Fruit fly (Drosophila melanogaster) whole organism, embryonic: Measurements from ENCODE around the gene sky.

ENCODE experiments used
- Atf6 ChIP-seq: fragments of 200-800 bp; sonication (Bioruptor generic); IDR thresholded peaks from 2 replicates; pipeline ENCODE4 v1.3.6; 2022; ENCODE audit warnings: missing biosample characterization, missing genetic modification characterization
- CG10366 ChIP-seq: fragments of 200-800 bp; sonication (Bioruptor generic); IDR thresholded peaks from 2 replicates; pipeline ENCODE4 v1.3.6; 2022; ENCODE audit warnings: missing biosample characterization, missing genetic modification characterization
- CG10959 ChIP-seq: fragments of 200-800 bp; sonication (Bioruptor generic); IDR thresholded peaks from 2 replicates; pipeline ENCODE4 v1.3.6; 2022; ENCODE audit warnings: missing biosample characterization, missing genetic modification characterization
- CG10979 ChIP-seq: fragments of 200-800 bp; sonication (Bioruptor generic); optimal IDR thresholded peaks from 2 replicates; lab custom pipeline; 2018; ENCODE audit warnings: missing biosample characterization, mild to moderate bottlenecking, missing genetic modification characterization, moderate library complexity
- CG11093 ChIP-seq: fragments of 200-800 bp; sonication (Bioruptor generic); IDR thresholded peaks from 3 replicates; pipeline ENCODE4 v1.3.6; 2022; ENCODE audit warnings: missing biosample characterization, missing genetic modification characterization
- CG11398 ChIP-seq: fragments of 200-800 bp; sonication (Bioruptor generic); optimal IDR thresholded peaks from 2 replicates; lab custom pipeline; 2016; ENCODE audit warnings: missing biosample characterization, missing genetic modification characterization
- CG11456 ChIP-seq: fragments of 200-800 bp; sonication (Bioruptor generic); IDR thresholded peaks from 3 replicates; pipeline ENCODE4 v1.3.6; 2022; ENCODE audit warnings: missing biosample characterization, missing genetic modification characterization
- CG13287 ChIP-seq: fragments of 200-800 bp; sonication (Bioruptor generic); IDR thresholded peaks from 2 replicates; pipeline ENCODE4 v1.3.6; 2022; ENCODE audit warnings: missing biosample characterization, missing genetic modification characterization; ENCODE audit not compliant: partially characterized antibody
- CG13624 ChIP-seq: fragments of 200-800 bp; sonication (Bioruptor generic); optimal IDR thresholded peaks from 2 replicates; lab custom pipeline; 2016; ENCODE audit warnings: missing biosample characterization, missing genetic modification characterization
- CG13775 ChIP-seq: fragments of 200-800 bp; sonication (Bioruptor generic); optimal IDR thresholded peaks from 3 replicates; lab custom pipeline; 2017; ENCODE audit warnings: missing biosample characterization, mild to moderate bottlenecking, missing genetic modification characterization
- CG15601 ChIP-seq: fragments of 200-800 bp; sonication (Bioruptor generic); optimal IDR thresholded peaks from 3 replicates; lab custom pipeline; 2019; ENCODE audit warnings: missing biosample characterization, mild to moderate bottlenecking, missing genetic modification characterization, moderate library complexity
- CG1647 ChIP-seq: fragments of 200-800 bp; sonication (Bioruptor generic); optimal IDR thresholded peaks from 3 replicates; lab custom pipeline; 2016; ENCODE audit warnings: missing biosample characterization, missing genetic modification characterization
- CG17568 ChIP-seq: fragments of 200-800 bp; sonication (Bioruptor generic); optimal IDR thresholded peaks from 2 replicates; lab custom pipeline; 2018; ENCODE audit warnings: missing biosample characterization, mild to moderate bottlenecking, missing genetic modification characterization, moderate library complexity
- CG32772 ChIP-seq: fragments of 200-800 bp; sonication (Bioruptor generic); IDR thresholded peaks from 2 replicates; pipeline ENCODE4 v1.3.6; 2022; ENCODE audit warnings: missing biosample characterization, missing genetic modification characterization
- CG3726 ChIP-seq: fragments of 200-800 bp; sonication (Bioruptor generic); IDR thresholded peaks from 3 replicates; pipeline ENCODE4, ENCODE4 v1.3.6; 2022; ENCODE audit warnings: missing biosample characterization, missing genetic modification characterization
- CG7372 ChIP-seq: fragments of 200-800 bp; sonication (Bioruptor generic); IDR thresholded peaks from 2 replicates; pipeline ENCODE4 v1.3.6; 2022; ENCODE audit warnings: missing biosample characterization, missing genetic modification characterization
- CG7556 ChIP-seq: fragments of 200-800 bp; sonication (Bioruptor generic); optimal IDR thresholded peaks from 2 replicates; lab custom pipeline; 2017; ENCODE audit warnings: missing biosample characterization, mild to moderate bottlenecking, missing genetic modification characterization
- CG8089 ChIP-seq: fragments of 200-800 bp; sonication (Bioruptor generic); optimal IDR thresholded peaks from 3 replicates; lab custom pipeline; 2016; ENCODE audit warnings: missing biosample characterization, missing genetic modification characterization
- D19A ChIP-seq: fragments of 200-800 bp; optimal IDR thresholded peaks from 3 replicates; lab custom pipeline; 2019; ENCODE audit warnings: missing biosample characterization, mild to moderate bottlenecking, missing genetic modification characterization, moderate library complexity
- Dll ChIP-seq: fragments of 200-800 bp; sonication (Bioruptor generic); IDR thresholded peaks from 4 replicates; pipeline ENCODE4 v1.3.6; 2022; ENCODE audit warnings: missing biosample characterization, missing genetic modification characterization; ENCODE audit not compliant: partially characterized antibody
- HLHmδ ChIP-seq: fragments of 200-800 bp; sonication (Bioruptor generic); optimal IDR thresholded peaks from 2 replicates; lab custom pipeline; 2018; ENCODE audit warnings: missing biosample characterization, mild to moderate bottlenecking, missing genetic modification characterization, moderate library complexity
- MESR4 ChIP-seq: fragments of 200-800 bp; sonication (Bioruptor generic); optimal IDR thresholded peaks from 2 replicates; lab custom pipeline; 2018; ENCODE audit warnings: missing biosample characterization, mild to moderate bottlenecking, missing genetic modification characterization, moderate library complexity
- Opbp ChIP-seq: fragments of 200-800 bp; sonication (Bioruptor generic); IDR thresholded peaks from 3 replicates; pipeline ENCODE4 v1.3.6; 2022; ENCODE audit warnings: missing biosample characterization, missing genetic modification characterization; ENCODE audit not compliant: partially characterized antibody
- Pdp1 ChIP-seq, 2 experiments: fragments of 200-800 bp; sonication (Bioruptor generic); optimal IDR thresholded peaks; 3 replicates each; lab custom pipeline; 2016; ENCODE audit warnings: missing biosample characterization in 2 of 2, missing genetic modification characterization in 2 of 2, mild to moderate bottlenecking in 1 of 2, moderate library complexity in 1 of 2
- Poxn ChIP-seq: fragments of 200-800 bp; sonication (Bioruptor generic); IDR thresholded peaks from 2 replicates; pipeline ENCODE4 v1.3.6; 2022; ENCODE audit warnings: missing biosample characterization, missing genetic modification characterization
- Ptx1 ChIP-seq: fragments of 200-800 bp; sonication (Bioruptor generic); IDR thresholded peaks from 2 replicates; pipeline ENCODE4 v1.3.6; 2022; ENCODE audit warnings: missing biosample characterization, missing genetic modification characterization
- Rfx ChIP-seq: fragments of 200-800 bp; sonication (Bioruptor generic); IDR thresholded peaks from 2 replicates; pipeline ENCODE4 v1.3.6; 2022; ENCODE audit warnings: missing biosample characterization, missing genetic modification characterization
- Rx ChIP-seq: fragments of 200-800 bp; sonication (Bioruptor generic); IDR thresholded peaks from 2 replicates; pipeline ENCODE4 v1.3.6; 2022; ENCODE audit warnings: missing biosample characterization, missing genetic modification characterization
- Sry-β ChIP-seq: fragments of 200-800 bp; sonication (Bioruptor generic); optimal IDR thresholded peaks from 2 replicates; lab custom pipeline; 2018; ENCODE audit warnings: missing biosample characterization, mild to moderate bottlenecking, missing genetic modification characterization, moderate library complexity
- abd-A ChIP-seq: fragments of 200-800 bp; sonication (Bioruptor generic); optimal IDR thresholded peaks from 3 replicates; lab custom pipeline; 2019; ENCODE audit warnings: missing biosample characterization, mild to moderate bottlenecking, missing genetic modification characterization, moderate library complexity
- ap ChIP-seq: fragments of 200-800 bp; sonication (Bioruptor generic); IDR thresholded peaks from 2 replicates; pipeline ENCODE4 v1.3.6; 2022; ENCODE audit warnings: missing biosample characterization, missing genetic modification characterization
- bab2 ChIP-seq: fragments of 200-800 bp; sonication (Bioruptor generic); optimal IDR thresholded peaks from 2 replicates; lab custom pipeline; 2016; ENCODE audit warnings: missing biosample characterization, missing genetic modification characterization
- bcd ChIP-seq: fragments of 200-800 bp; sonication (Bioruptor generic); optimal IDR thresholded peaks from 2 replicates; lab custom pipeline; 2017; ENCODE audit warnings: missing biosample characterization, mild to moderate bottlenecking, missing genetic modification characterization
- chif ChIP-seq, 2 experiments: fragments of 200-800 bp; sonication (Bioruptor generic); optimal IDR thresholded peaks; 3 replicates each; lab custom pipeline; 2016; ENCODE audit warnings: missing biosample characterization in 2 of 2, missing genetic modification characterization in 2 of 2
- dimm ChIP-seq: fragments of 200-800 bp; sonication (Bioruptor generic); IDR thresholded peaks from 2 replicates; pipeline ENCODE4 v1.3.6; 2022; ENCODE audit warnings: missing biosample characterization, missing genetic modification characterization
- inv ChIP-seq: fragments of 200-800 bp; sonication (Bioruptor generic); IDR thresholded peaks from 2 replicates; pipeline ENCODE4 v1.3.6; 2022; ENCODE audit warnings: missing biosample characterization, missing genetic modification characterization; ENCODE audit not compliant: partially characterized antibody
- jigr1 ChIP-seq: fragments of 200-800 bp; sonication (Bioruptor generic); IDR thresholded peaks from 3 replicates; pipeline ENCODE4 v1.3.6; 2022; ENCODE audit warnings: missing biosample characterization, missing genetic modification characterization
- kah ChIP-seq: fragments of 200-800 bp; sonication (Bioruptor generic); optimal IDR thresholded peaks from 2 replicates; lab custom pipeline; 2018; ENCODE audit warnings: missing biosample characterization, mild to moderate bottlenecking, missing genetic modification characterization
- lab ChIP-seq: fragments of 200-800 bp; sonication (Bioruptor generic); optimal IDR thresholded peaks from 3 replicates; lab custom pipeline; 2017; ENCODE audit warnings: missing biosample characterization, missing genetic modification characterization, mild to moderate bottlenecking, moderate library complexity, missing genetic modification reagents
- lbe ChIP-seq: fragments of 200-800 bp; sonication (Bioruptor generic); optimal IDR thresholded peaks from 2 replicates; lab custom pipeline; 2016; ENCODE audit warnings: missing biosample characterization, mild to moderate bottlenecking, missing genetic modification characterization
- mam ChIP-seq: fragments of 200-800 bp; sonication (Bioruptor generic); optimal IDR thresholded peaks from 3 replicates; lab custom pipeline; 2016; ENCODE audit warnings: missing biosample characterization, missing genetic modification characterization
- odd ChIP-seq: fragments of 200-800 bp; sonication (Bioruptor generic); optimal IDR thresholded peaks from 2 replicates; lab custom pipeline; 2017; ENCODE audit warnings: missing biosample characterization, mild to moderate bottlenecking, missing genetic modification characterization
- pan ChIP-seq, 4 experiments: fragments of >200 bp in 3 of 4; fragments of 200-800 bp in 1 of 4; sonication (Bioruptor generic) in 1 of 4; optimal IDR thresholded peaks in 3 of 4; IDR thresholded peaks in 1 of 4; 2 replicates each; pipeline versions ENCODE4 v1.3.6 to Lab custom; 2017 to 2022; ENCODE audit warnings: missing biosample characterization in 2 of 4, missing genetic modification characterization in 2 of 4, mixed read lengths in 1 of 4
- tio ChIP-seq: fragments of 200-800 bp; sonication (Bioruptor generic); optimal IDR thresholded peaks from 2 replicates; lab custom pipeline; 2017; ENCODE audit warnings: missing biosample characterization, missing genetic modification characterization, inconsistent platforms
- trem ChIP-seq: fragments of 200-800 bp; optimal IDR thresholded peaks from 3 replicates; lab custom pipeline; 2019; ENCODE audit warnings: missing biosample characterization, mild to moderate bottlenecking, missing genetic modification characterization, moderate library complexity
- twi ChIP-seq: fragments of 200-800 bp; optimal IDR thresholded peaks from 2 replicates; lab custom pipeline; 2019; ENCODE audit warnings: missing biosample characterization, mild to moderate bottlenecking, missing genetic modification characterization, moderate library complexity
- usp ChIP-seq: fragments of >200 bp; optimal IDR thresholded peaks from 2 replicates; lab custom pipeline; 2017; ENCODE audit warnings: missing biosample characterization, missing genetic modification characterization
- wdn ChIP-seq: fragments of 200-800 bp; sonication (Bioruptor generic); IDR thresholded peaks from 2 replicates; pipeline ENCODE4 v1.3.6; 2022; ENCODE audit warnings: missing biosample characterization, missing genetic modification characterization
- yki ChIP-seq: fragments of >200 bp; optimal IDR thresholded peaks from 3 replicates; lab custom pipeline; 2018

sky gene

dm6 chr2L:20950421-20951108, 31.8 kb upstream of the sky start (continued):
- TF ChIP-seq CG8089 (GFP tag; lab: Kevin White, UChicago) (peak; percentile 29), trem (tag; lab: Kevin White, UChicago) (no peak), chif (GFP tag; optimal IDR thresholded peaks at IDR 0.05; lab: Kevin White, UChicago) (peak; percentile 1 to 57), lbe (GFP tag; lab: Kevin White, UChicago) (no peak), inv (no peak), pan (optimal IDR thresholded peaks at IDR 0.05; lab: Kevin White, UChicago) (no peak), pan (GFP tag; optimal IDR thresholded peaks at IDR 0.05 in 1 of 2, IDR thresholded peaks at IDR 0.05 in 1 of 2) (peak in 1 of 2 experiments; percentile 21), usp (GFP tag; lab: Kevin White, UChicago) (no peak), kah (GFP tag; lab: Kevin White, UChicago) (no peak), CG13624 (GFP tag; lab: Kevin White, UChicago) (peak; percentile 56), CG10366 (GFP tag; lab: Robert Waterston, UW) (peak; percentile 55; the same call in 1 of the 2 replicates), CG11456 (GFP tag; lab: Robert Waterston, UW) (0 out of 3 replicates have a peak, but pooled peaks have one; percentile 60), Pdp1 (GFP tag; optimal IDR thresholded peaks at IDR 0.05; lab: Kevin White, UChicago) (peak; percentile 35 to 51), Rfx (GFP tag; lab: Robert Waterston, UW) (peak; percentile 62; the same call in 1 of the 2 replicates), CG17568 (no peak), twi (no peak), bab2 (GFP tag; lab: Kevin White, UChicago) (peak; percentile 28), bcd (peak; percentile 42), yki (lab: Kevin White, UChicago) (no peak), jigr1 (GFP tag; lab: Robert Waterston, UW) (peak; percentile 31; the same call in 1 of the 3 replicates), CG7556 (peak; percentile 19), mam (peak; percentile 51), Sry-β (no peak), CG13775 (GFP tag; lab: Kevin White, UChicago) (peak; percentile 3), abd-A (tag; lab: Kevin White, UChicago) (peak; percentile 64), CG1647 (no peak), odd (GFP tag; lab: Kevin White, UChicago) (peak; percentile 15), wdn (no peak), Dll (GFP tag; lab: Robert Waterston, UW) (no peak), CG11398 (GFP tag; lab: Kevin White, UChicago) (peak; percentile 19), Ptx1 (GFP tag; lab: Robert Waterston, UW) (peak; percentile 74), CG11093 (peak; percentile 32; the same call in 1 of the 3 replicates), Atf6 (GFP tag; lab: Robert Waterston, UW) (peak; percentile 52; the same call in 1 of the 2 replicates), HLHmδ (GFP tag; lab: Kevin White, UChicago) (no peak), MESR4 (GFP tag; lab: Kevin White, UChicago) (no peak), Opbp (GFP tag; lab: Robert Waterston, UW) (no peak), CG32772 (peak; percentile 70), lab (GFP tag; lab: Kevin White, UChicago) (peak; percentile 41), tio (GFP tag; lab: Kevin White, UChicago) (peak; percentile 5), CG3726 (GFP tag; lab: Robert Waterston, UW) (no peak), Rx (no peak), CG7372 (0 out of 2 replicates have a peak, but pooled peaks have one; percentile 23), ap (peak; percentile 30; the same call in 1 of the 2 replicates), CG10959 (GFP tag; lab: Robert Waterston, UW) (no peak), CG15601 (peak; percentile 14), CG10979 (peak; percentile 21), dimm (GFP tag; lab: Robert Waterston, UW) (no peak; the same call in 1 of the 2 replicates), Poxn (GFP tag; lab: Robert Waterston, UW) (no peak), CG13287 (GFP tag; lab: Robert Waterston, UW) (no peak), D19A (peak; percentile 95)
